Worm (Caenorhabditis elegans) whole organism, mixed stage, embryonic: Measurements from ENCODE around the gene K09C6.3.
"Not testable (repeated sequence)": the region's sequence is repeated elsewhere in the genome, so short reads cannot be mapped to it uniquely, and the experiment has no call there.

ENCODE experiments used
- mab-5 ChIP-seq: fragments of 150-350 bp; optimal IDR thresholded peaks from 2 replicates; lab custom pipeline; 2014; ENCODE audit warnings: missing biosample characterization, missing genetic modification characterization
- nhr-12 ChIP-seq: fragments of 150-350 bp; optimal IDR thresholded peaks from 2 replicates; lab custom pipeline; 2014; ENCODE audit warnings: missing biosample characterization, missing genetic modification characterization
- tbx-8 ChIP-seq: fragments of 200-800 bp; sonication (Bioruptor generic); optimal IDR thresholded peaks from 2 replicates; lab custom pipeline; 2018; ENCODE audit warnings: mild to moderate bottlenecking, missing genetic modification characterization, moderate library complexity, missing compliant biosample characterization

DNA sequence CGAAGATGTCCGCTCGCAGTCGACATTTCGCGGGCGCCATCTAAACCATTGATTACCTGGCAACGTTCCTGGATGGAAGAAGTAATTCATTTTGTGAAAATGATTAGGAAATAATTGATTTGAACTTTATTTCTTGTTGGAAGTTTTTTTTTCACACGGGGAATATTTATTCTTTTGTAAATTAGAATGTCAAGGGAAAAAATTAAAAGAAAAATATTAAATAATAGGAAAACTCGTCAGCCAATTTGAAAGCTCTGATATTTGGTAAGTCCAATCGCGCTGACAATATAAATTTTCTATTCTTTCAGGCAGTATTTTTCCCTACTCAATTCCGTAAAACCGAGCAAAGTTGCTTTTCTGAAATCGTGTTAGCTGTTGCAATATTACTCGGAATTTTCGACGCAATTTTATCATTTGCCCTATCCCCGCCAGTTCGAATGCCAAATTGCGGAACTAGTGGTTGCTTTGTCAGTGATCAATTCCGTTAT lies 13.3 kb upstream of the K09C6.3 start, which contains the start of the genes K09C6.7 and K09C6.10:
- TF ChIP-seq tbx-8 (GFP tag; lab: Kevin White, UChicago); mab-5 (tag; lab: Kevin White, UChicago); nhr-12: not testable (repeated sequence)
